3 fruit fly cellular contexts compared by ENCODE assay signal in genomic region chr3R:14354599-14354998, dm6.
TF ChIP-seq lines count a peak whose summit lies in the region.

No protein-coding gene starts in this region.

TF ChIP-seq in whole organism, prepupa, 60 proteins besides CTCF, POLR2A, EP300 and RAD21 (continues in another document):
- no peak for TF ChIP-seq CG10669 (GFP tag; optimal IDR thresholded peaks at IDR 0.05; lab: Kevin White, UChicago)
- TF ChIP-seq topi (GFP tag; optimal IDR thresholded peaks at IDR 0.05; lab: Kevin White, UChicago) = peak; percentile 52
- no peak for TF ChIP-seq Met (GFP tag; optimal IDR thresholded peaks at IDR 0.05; lab: Kevin White, UChicago)
- TF ChIP-seq CG8119 (GFP tag; IDR thresholded peaks at IDR 0.05; lab: Robert Waterston, UW) = no peak
- TF ChIP-seq Hr4 (GFP tag; optimal IDR thresholded peaks at IDR 0.05; lab: Kevin White, UChicago) = no peak
- no peak for TF ChIP-seq CG6792 (GFP tag; optimal IDR thresholded peaks at IDR 0.05; lab: Kevin White, UChicago)
- TF ChIP-seq CG9139 (GFP tag; optimal IDR thresholded peaks at IDR 0.05; lab: Kevin White, UChicago) = no peak
- TF ChIP-seq CG8632 (GFP tag; optimal IDR thresholded peaks at IDR 0.05; lab: Kevin White, UChicago) = peak; percentile 17
- TF ChIP-seq CG3032 (tag; optimal IDR thresholded peaks at IDR 0.05; lab: Kevin White, UChicago) = no peak
- peak; percentile 26 for TF ChIP-seq cyc (GFP tag; optimal IDR thresholded peaks at IDR 0.05; lab: Kevin White, UChicago)
- TF ChIP-seq CG11762 (GFP tag; optimal IDR thresholded peaks at IDR 0.05; lab: Kevin White, UChicago; ENCODE audit: insufficient read depth) = no peak
- peak; percentile 30 for TF ChIP-seq Eip75B (GFP tag; optimal IDR thresholded peaks at IDR 0.05; lab: Kevin White, UChicago)
- peak; percentile 72 for TF ChIP-seq svp (GFP tag; lab: Kevin White, UChicago)
- peak; percentile 19 for TF ChIP-seq Smox (GFP tag; optimal IDR thresholded peaks at IDR 0.05; lab: Kevin White, UChicago)
- TF ChIP-seq CG34406 (GFP tag; optimal IDR thresholded peaks at IDR 0.05; lab: Kevin White, UChicago) = peak; percentile 6
- no peak for TF ChIP-seq CG6163 (GFP tag; IDR thresholded peaks at IDR 0.05; lab: Robert Waterston, UW)
- TF ChIP-seq Ets21C (GFP tag; optimal IDR thresholded peaks at IDR 0.05; lab: Kevin White, UChicago) = no peak
- no peak for TF ChIP-seq achi (GFP tag; optimal IDR thresholded peaks at IDR 0.05; lab: Kevin White, UChicago)
- no peak for TF ChIP-seq acj6 (GFP tag; optimal IDR thresholded peaks at IDR 0.05; lab: Kevin White, UChicago)
- peak; percentile 32 for TF ChIP-seq lz (GFP tag; optimal IDR thresholded peaks at IDR 0.05; lab: Kevin White, UChicago)
- no peak for TF ChIP-seq CG31627 (GFP tag; optimal IDR thresholded peaks at IDR 0.05; lab: Kevin White, UChicago)
- TF ChIP-seq dsx (GFP tag; optimal IDR thresholded peaks at IDR 0.05; lab: Kevin White, UChicago; ENCODE audit: poor library complexity, severe bottlenecking) = no peak
- no peak for TF ChIP-seq pdm3 (GFP tag; optimal IDR thresholded peaks at IDR 0.05; lab: Kevin White, UChicago)
- TF ChIP-seq CG8319 (GFP tag; optimal IDR thresholded peaks at IDR 0.05; lab: Kevin White, UChicago) = peak; percentile 9
- TF ChIP-seq Hr39 (GFP tag; optimal IDR thresholded peaks at IDR 0.05; lab: Kevin White, UChicago) = peak; percentile 2
- TF ChIP-seq dac (GFP tag; optimal IDR thresholded peaks at IDR 0.05; lab: Kevin White, UChicago) = no peak
- peak; percentile 10 for TF ChIP-seq CG3919 (GFP tag; optimal IDR thresholded peaks at IDR 0.05; lab: Kevin White, UChicago)
- peak; percentile 19 for TF ChIP-seq Ets96B (tag; optimal IDR thresholded peaks at IDR 0.05; lab: Kevin White, UChicago)
- no peak for TF ChIP-seq CG4318 (GFP tag; optimal IDR thresholded peaks at IDR 0.05; lab: Kevin White, UChicago)
- TF ChIP-seq CG10631 (GFP tag; optimal IDR thresholded peaks at IDR 0.05; lab: Kevin White, UChicago) = peak; percentile 16
- TF ChIP-seq esn (GFP tag; optimal IDR thresholded peaks at IDR 0.05; lab: Kevin White, UChicago) = peak; percentile 50
- TF ChIP-seq Eip78C (GFP tag; lab: Kevin White, UChicago) = peak; percentile 59

TF ChIP-seq in whole organism, pupa, 21 proteins besides CTCF, POLR2A, EP300 and RAD21:
- TF ChIP-seq EcR (GFP tag; optimal IDR thresholded peaks at IDR 0.05; lab: Kevin White, UChicago) (no peak), Pif1A (GFP tag; optimal IDR thresholded peaks at IDR 0.05; lab: Kevin White, UChicago) (no peak), CG8159 (tag; optimal IDR thresholded peaks at IDR 0.05; lab: Kevin White, UChicago) (peak; percentile 50)

TF ChIP-seq in whole organism, wandering third instar larva, 38 proteins besides CTCF, POLR2A, EP300 and RAD21:
- TF ChIP-seq CG32264 (GFP tag; optimal IDR thresholded peaks at IDR 0.05; lab: Kevin White, UChicago) (no peak), foxo (GFP tag; optimal IDR thresholded peaks at IDR 0.05; lab: Kevin White, UChicago) (peak in 1 of 2 experiments; percentile 36), HLH106 (tag; optimal IDR thresholded peaks at IDR 0.05; lab: Kevin White, UChicago) (peak; percentile 43), h (GFP tag; optimal IDR thresholded peaks at IDR 0.05; lab: Kevin White, UChicago) (peak; percentile 7)
